Fruit fly (Drosophila melanogaster): ENCODE results near the gene Ugt36E1.
A peak's percentile ranks its signal among the peaks of the same experiment; 100 is the strongest.

The Ugt36E1 gene

DNA sequence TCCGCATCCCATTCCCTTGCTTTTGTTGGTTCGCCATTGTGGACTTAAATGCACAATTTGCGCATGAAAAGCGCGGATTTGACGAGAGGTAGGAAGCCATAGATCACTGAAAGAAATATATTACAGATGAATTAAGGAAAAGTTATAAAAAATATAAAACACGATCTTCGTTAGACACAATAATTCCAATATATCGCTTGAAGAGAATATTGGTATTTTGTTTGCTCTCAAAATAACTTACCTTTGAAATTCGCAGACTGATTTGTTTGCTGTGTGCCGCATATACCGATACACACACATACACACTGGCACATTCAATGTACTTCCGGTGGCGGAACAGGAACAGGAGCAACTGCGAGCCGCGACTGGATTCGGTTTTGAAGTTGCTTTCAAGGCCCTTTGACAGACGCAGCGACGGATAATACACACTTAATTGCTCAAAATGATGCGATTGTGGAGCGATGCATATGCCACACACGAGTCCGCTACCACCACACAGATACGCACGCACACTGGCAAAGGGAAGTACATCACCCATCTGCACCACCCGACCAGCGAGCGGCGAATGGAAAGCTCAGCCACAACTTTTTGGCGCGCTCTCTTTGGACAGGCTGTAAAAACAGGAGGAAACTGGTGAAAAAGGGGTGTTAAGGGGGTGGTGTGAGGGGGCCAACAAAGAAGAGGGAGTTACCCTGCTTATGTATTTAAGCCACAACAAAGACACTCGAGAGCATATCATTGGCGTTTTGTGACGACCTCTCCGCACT, 20.8 kb upstream of the Ugt36E1 start (continued):
- TF ChIP-seq slbo (GFP tag; IDR thresholded peaks at IDR 0.05): no peak
- no peak for TF ChIP-seq BEAF-32 (GFP tag; optimal IDR thresholded peaks at IDR 0.05)
- TF ChIP-seq CG1832 (GFP tag; optimal IDR thresholded peaks at IDR 0.05): no peak
- TF ChIP-seq Doc2 (GFP tag; IDR thresholded peaks at IDR 0.05): no peak
- no peak for TF ChIP-seq crp (GFP tag; optimal IDR thresholded peaks at IDR 0.05)
- TF ChIP-seq Sry-β (GFP tag; optimal IDR thresholded peaks at IDR 0.05): no peak
- TF ChIP-seq usp (GFP tag; optimal IDR thresholded peaks at IDR 0.05): no peak
- no peak for TF ChIP-seq jumu (GFP tag; optimal IDR thresholded peaks at IDR 0.05)
- peak; percentile 2 for TF ChIP-seq CG11504 (tag; optimal IDR thresholded peaks at IDR 0.05)
- TF ChIP-seq Opbp (GFP tag; IDR thresholded peaks at IDR 0.05; ENCODE audit: partially characterized antibody): no peak
- no peak for TF ChIP-seq tll (GFP tag; optimal IDR thresholded peaks at IDR 0.05)
- TF ChIP-seq maf-S (GFP tag; optimal IDR thresholded peaks at IDR 0.05): no peak
- no peak for TF ChIP-seq run (tag; optimal IDR thresholded peaks at IDR 0.05)
- no peak for TF ChIP-seq CG4360 (GFP tag; IDR thresholded peaks at IDR 0.05)
- TF ChIP-seq CG8359 (GFP tag; optimal IDR thresholded peaks at IDR 0.05; ENCODE audit: borderline replicate concordance): no peak
- TF ChIP-seq cg (GFP tag; optimal IDR thresholded peaks at IDR 0.05): peak; percentile 48
- peak; percentile 8 for TF ChIP-seq unpg (GFP tag; optimal IDR thresholded peaks at IDR 0.05)
- no peak for TF ChIP-seq chm (GFP tag; IDR thresholded peaks at IDR 0.05)
- no peak for TF ChIP-seq NC2β (GFP tag; optimal IDR thresholded peaks at IDR 0.05)
- no peak for TF ChIP-seq jing (GFP tag; optimal IDR thresholded peaks at IDR 0.05)
- TF ChIP-seq kay (GFP tag; optimal IDR thresholded peaks at IDR 0.05): no peak
- TF ChIP-seq CG1603 (tag; optimal IDR thresholded peaks at IDR 0.05): peak; percentile 14
- no peak for TF ChIP-seq CG12236 (GFP tag; optimal IDR thresholded peaks at IDR 0.05)
- TF ChIP-seq corto (GFP tag; optimal IDR thresholded peaks at IDR 0.05): no peak
- TF ChIP-seq CG10959 (GFP tag; IDR thresholded peaks at IDR 0.05): no peak
- TF ChIP-seq CG18599 (GFP tag; optimal IDR thresholded peaks at IDR 0.05): no peak
- peak in 1 of 2 experiments; percentile 22 for TF ChIP-seq bsh (GFP tag; optimal IDR thresholded peaks at IDR 0.05)
- TF ChIP-seq hb (GFP tag; IDR thresholded peaks at IDR 0.05; ENCODE audit: partially characterized antibody): no peak
- no peak for TF ChIP-seq tna (GFP tag; IDR thresholded peaks at IDR 0.05; ENCODE audit: partially characterized antibody)
- TF ChIP-seq Jarid2 (GFP tag; optimal IDR thresholded peaks at IDR 0.05): peak; percentile 13
- TF ChIP-seq HLH3B (GFP tag; IDR thresholded peaks at IDR 0.05): no peak
- no peak for TF ChIP-seq sr (GFP tag; IDR thresholded peaks at IDR 0.05)
- TF ChIP-seq CG31365 (tag; optimal IDR thresholded peaks at IDR 0.05): no peak
- no peak for TF ChIP-seq H15 (GFP tag; IDR thresholded peaks at IDR 0.05)
- no peak for TF ChIP-seq Neu2 (GFP tag; optimal IDR thresholded peaks at IDR 0.05; ENCODE audit: borderline replicate concordance)
- no peak for TF ChIP-seq bab2 (GFP tag; optimal IDR thresholded peaks at IDR 0.05)
- TF ChIP-seq disco-r (GFP tag; optimal IDR thresholded peaks at IDR 0.05): no peak
- no peak for TF ChIP-seq CG7357 (GFP tag; IDR thresholded peaks at IDR 0.05)
- TF ChIP-seq ap (GFP tag; IDR thresholded peaks at IDR 0.05): no peak
- TF ChIP-seq pho (GFP tag; optimal IDR thresholded peaks at IDR 0.05): no peak
- TF ChIP-seq hkb (optimal IDR thresholded peaks at IDR 0.05): no peak
- TF ChIP-seq hkb (GFP tag; IDR thresholded peaks at IDR 0.05): no peak
- TF ChIP-seq caup (GFP tag; optimal IDR thresholded peaks at IDR 0.05; ENCODE audit: severe bottlenecking): no peak
- TF ChIP-seq lilli (GFP tag; optimal IDR thresholded peaks at IDR 0.05): no peak
- no peak for TF ChIP-seq abd-A (tag; optimal IDR thresholded peaks at IDR 0.05)
- no peak for TF ChIP-seq ab (GFP tag; optimal IDR thresholded peaks at IDR 0.05)
- TF ChIP-seq bowl (GFP tag; IDR thresholded peaks at IDR 0.05): no peak
- TF ChIP-seq CG5245 (GFP tag; optimal IDR thresholded peaks at IDR 0.05): no peak
- TF ChIP-seq HHEX (GFP tag; optimal IDR thresholded peaks at IDR 0.05): no peak
